Worm (Caenorhabditis elegans) whole organism, L1 larva: Measurements from ENCODE around the gene cyp-13A12.

Experiments
- C04F5.9 ChIP-seq: sonication (generic microtip); optimal IDR thresholded peaks from 2 replicates; lab custom pipeline; 2016; ENCODE audit warnings: missing genetic modification characterization, missing compliant biosample characterization
- F16B12.6 ChIP-seq: fragments of 150-350 bp; optimal IDR thresholded peaks from 2 replicates; lab custom pipeline; 2014; ENCODE audit warnings: missing biosample characterization, missing genetic modification characterization
- ceh-8 ChIP-seq: fragments of 200-800 bp; sonication (Bioruptor generic); optimal IDR thresholded peaks from 2 replicates; lab custom pipeline; 2018; ENCODE audit warnings: mild to moderate bottlenecking, missing genetic modification characterization, moderate library complexity, missing compliant biosample characterization
- ceh-82 ChIP-seq, 3 experiments: fragments of 150-350 bp in 1 of 3; sonication (generic microtip) in 2 of 3; optimal IDR thresholded peaks; 2 replicates each; lab custom pipeline; 2014 to 2017; ENCODE audit warnings: missing biosample characterization in 3 of 3, missing genetic modification characterization in 3 of 3
- ces-1 ChIP-seq: fragments of 150-350 bp; optimal IDR thresholded peaks from 2 replicates; lab custom pipeline; 2014; ENCODE audit warnings: missing biosample characterization, missing genetic modification reagents, missing genetic modification characterization
- dpl-1 ChIP-seq, 3 experiments: fragments of 150-350 bp in 2 of 3; sonication (generic microtip) in 1 of 3; optimal IDR thresholded peaks; 2 replicates each; lab custom pipeline; 2014 to 2017; ENCODE audit warnings: missing biosample characterization in 3 of 3, missing genetic modification characterization in 3 of 3, missing genetic modification reagents in 3 of 3
- efl-1 ChIP-seq, 4 experiments: fragments of 150-350 bp; optimal IDR thresholded peaks in 3 of 4; peaks in 1 of 4; 1 replicate in 1 of 4; 2 replicates in 3 of 4; lab custom pipeline; 2014; ENCODE audit warnings: missing biosample characterization in 2 of 4, missing genetic modification characterization in 2 of 4, missing genetic modification reagents in 2 of 4
- efl-3 ChIP-seq: fragments of 200-800 bp; sonication (Bioruptor generic); optimal IDR thresholded peaks from 2 replicates; lab custom pipeline; 2018; ENCODE audit warnings: mild to moderate bottlenecking, missing genetic modification characterization, missing compliant biosample characterization
- elt-2 ChIP-seq: sonication (generic microtip); optimal IDR thresholded peaks from 2 replicates; lab custom pipeline; 2016; ENCODE audit warnings: missing genetic modification characterization, mild to moderate bottlenecking, inconsistent platforms, missing compliant biosample characterization, missing genetic modification reagents
- fkh-10 ChIP-seq: sonication (generic microtip); optimal IDR thresholded peaks from 2 replicates; lab custom pipeline; 2017; ENCODE audit warnings: missing biosample characterization, missing genetic modification reagents, missing genetic modification characterization
- fkh-4 ChIP-seq: sonication (generic microtip); optimal IDR thresholded peaks from 2 replicates; lab custom pipeline; 2016; ENCODE audit warnings: missing compliant biosample characterization, missing genetic modification characterization, borderline replicate concordance
- grh-1 ChIP-seq: fragments of 200-800 bp; sonication (Bioruptor generic); IDR thresholded peaks from 2 replicates; pipeline ENCODE4 v1.3.6; 2022; ENCODE audit warnings: missing genetic modification reagents, missing genetic modification characterization, missing compliant biosample characterization
- hpl-2 ChIP-seq: fragments of 150-350 bp; optimal IDR thresholded peaks from 2 replicates; lab custom pipeline; 2014; ENCODE audit warnings: missing biosample characterization, missing genetic modification reagents, missing genetic modification characterization
- irx-1 ChIP-seq: sonication (generic microtip); optimal IDR thresholded peaks from 2 replicates; lab custom pipeline; 2016; ENCODE audit warnings: missing genetic modification characterization, missing compliant biosample characterization
- jun-1 ChIP-seq: fragments of 150-350 bp; optimal IDR thresholded peaks from 2 replicates; lab custom pipeline; 2014; ENCODE audit warnings: missing biosample characterization, missing genetic modification reagents, missing genetic modification characterization
- lin-15B ChIP-seq: fragments of 150-350 bp; sonication (generic microtip); optimal IDR thresholded peaks from 3 replicates; lab custom pipeline; 2014; ENCODE audit warnings: missing biosample characterization, missing genetic modification characterization
- lsy-2 ChIP-seq, 2 experiments: fragments of 150-350 bp; optimal IDR thresholded peaks; 2 replicates each; lab custom pipeline; 2014; ENCODE audit warnings: missing biosample characterization in 2 of 2, missing genetic modification characterization in 2 of 2
- mep-1 ChIP-seq: fragments of 150-350 bp; optimal IDR thresholded peaks from 2 replicates; lab custom pipeline; 2014; ENCODE audit warnings: missing biosample characterization, missing genetic modification characterization
- nhr-11 ChIP-seq: fragments of 150-350 bp; optimal IDR thresholded peaks from 2 replicates; lab custom pipeline; 2014; ENCODE audit warnings: missing biosample characterization, missing genetic modification characterization
- nhr-12 ChIP-seq: sonication (generic microtip); optimal IDR thresholded peaks from 2 replicates; lab custom pipeline; 2017; ENCODE audit warnings: missing biosample characterization, missing genetic modification characterization
- nhr-20 ChIP-seq: sonication (generic microtip); optimal IDR thresholded peaks from 2 replicates; lab custom pipeline; 2016; ENCODE audit warnings: mild to moderate bottlenecking, missing genetic modification characterization, missing compliant biosample characterization
- nhr-47 ChIP-seq: sonication (generic microtip); optimal IDR thresholded peaks from 2 replicates; lab custom pipeline; 2016; ENCODE audit warnings: mild to moderate bottlenecking, missing genetic modification characterization, moderate library complexity, missing compliant biosample characterization
- nhr-71 ChIP-seq: sonication (generic microtip); optimal IDR thresholded peaks from 2 replicates; lab custom pipeline; 2016; ENCODE audit warnings: mild to moderate bottlenecking, missing genetic modification characterization, moderate library complexity, missing compliant biosample characterization
- nhr-77 ChIP-seq: fragments of 150-350 bp; optimal IDR thresholded peaks from 2 replicates; lab custom pipeline; 2014; ENCODE audit warnings: missing biosample characterization, missing genetic modification characterization
- nhr-84 ChIP-seq: sonication (generic microtip); optimal IDR thresholded peaks from 2 replicates; lab custom pipeline; 2017; ENCODE audit warnings: missing biosample characterization, missing genetic modification characterization
- pag-3 ChIP-seq: sonication (generic microtip); optimal IDR thresholded peaks from 2 replicates; lab custom pipeline; 2017; ENCODE audit warnings: missing genetic modification characterization, mild to moderate bottlenecking, missing compliant biosample characterization, antibody characterized with exemption, borderline replicate concordance; ENCODE audit not compliant: insufficient read depth
- pqm-1 ChIP-seq: sonication (generic microtip); optimal IDR thresholded peaks from 3 replicates; lab custom pipeline; 2017; ENCODE audit warnings: missing biosample characterization, missing genetic modification characterization
- sox-4 ChIP-seq: sonication (generic microtip); optimal IDR thresholded peaks from 2 replicates; lab custom pipeline; 2016; ENCODE audit warnings: missing genetic modification characterization, missing compliant biosample characterization
- swsn-7 ChIP-seq: sonication (generic microtip); optimal IDR thresholded peaks from 2 replicates; lab custom pipeline; 2016; ENCODE audit warnings: missing genetic modification characterization, missing compliant biosample characterization
- unc-98 ChIP-seq: fragments of 200-800 bp; sonication (Bioruptor generic); IDR thresholded peaks from 2 replicates; pipeline ENCODE4 v1.3.6; 2022; ENCODE audit warnings: missing genetic modification characterization, missing compliant biosample characterization
- vab-15 ChIP-seq: sonication (generic microtip); optimal IDR thresholded peaks from 2 replicates; lab custom pipeline; 2017; ENCODE audit warnings: missing genotype, mild to moderate bottlenecking, missing genetic modification characterization, missing compliant biosample characterization
- ztf-11 ChIP-seq, 2 experiments: sonication (generic microtip); optimal IDR thresholded peaks; 2 replicates each; lab custom pipeline; 2016 to 2017; ENCODE audit warnings: missing genetic modification characterization in 2 of 2, missing biosample characterization in 1 of 2, missing compliant biosample characterization in 1 of 2
- ztf-4 ChIP-seq: fragments of 150-350 bp; optimal IDR thresholded peaks from 2 replicates; lab custom pipeline; 2014; ENCODE audit warnings: missing biosample characterization, missing genetic modification characterization

Gene cyp-13A12

ce11 chrIII:13030551-13030950 is 6.2 kb downstream of the cyp-13A12 start, which contains the start of gene F14F7.7:
F14F7.7 (plus strand) TSS chrIII:13030904.
- TF ChIP-seq efl-1 (optimal IDR thresholded peaks at IDR 0.05; lab: Kevin White, UChicago) (no peak), efl-1 (GFP tag; optimal IDR thresholded peaks at IDR 0.05 in 1 of 2; lab: Kevin White, UChicago) (peak in 1 of 2 experiments; percentile 22), nhr-20 (no peak)

ce11 chrIII:13031701-13032100 is 7.4 kb downstream of the cyp-13A12 start, which contains the start of gene F14F7.5:
F14F7.5 (plus strand) TSS chrIII:13032001.
- TF ChIP-seq ceh-82 (tag; optimal IDR thresholded peaks at IDR 0.05; lab: Kevin White, UChicago) (no peak), unc-98 (no peak), mep-1 (tag; lab: Kevin White, UChicago) (no peak), F16B12.6 (tag; lab: Kevin White, UChicago) (no peak), efl-3 (GFP tag; lab: Kevin White, UChicago) (no peak), fkh-4 (tag; lab: Kevin White, UChicago) (no peak), nhr-84 (tag; lab: Kevin White, UChicago) (no peak), ztf-4 (no peak), grh-1 (GFP tag; lab: Robert Waterston, UW) (no peak), dpl-1 (GFP tag; optimal IDR thresholded peaks at IDR 0.05; lab: Kevin White, UChicago) (no peak), nhr-77 (tag; lab: Kevin White, UChicago) (no peak), sox-4 (tag; lab: Kevin White, UChicago) (no peak), elt-2 (tag; lab: Kevin White, UChicago) (no peak), lin-15B (tag; lab: Kevin White, UChicago) (no peak), nhr-11 (tag; lab: Kevin White, UChicago) (no peak)
- TF ChIP-seq, all 84 proteins: peak for 0

- peak; percentile 54 for TF ChIP-seq ceh-8 (GFP tag; lab: Kevin White, UChicago)
- no peak for TF ChIP-seq dpl-1 (GFP tag; optimal IDR thresholded peaks at IDR 0.05; lab: Kevin White, UChicago)
These were observed 8.2 kb downstream of the cyp-13A12 start for ce11 chrIII:13032429-13033018.

ce11 chrIII:13039739-13040138 is 15.4 kb downstream of the cyp-13A12 start, which contains the start of gene F54F12.2:
F54F12.2 (plus strand) TSS chrIII:13040039.
- no peak for TF ChIP-seq hpl-2
- no peak for TF ChIP-seq pqm-1 (tag; lab: Kevin White, UChicago)
- no peak for TF ChIP-seq fkh-10 (GFP tag; lab: Kevin White, UChicago)
- no peak for TF ChIP-seq irx-1 (tag; lab: Kevin White, UChicago)
- TF ChIP-seq jun-1: no peak
- no peak for TF ChIP-seq nhr-71 (tag; lab: Kevin White, UChicago)
- no peak for TF ChIP-seq efl-1 (optimal IDR thresholded peaks at IDR 0.05; lab: Kevin White, UChicago)
- TF ChIP-seq efl-1 (GFP tag; optimal IDR thresholded peaks at IDR 0.05 in 1 of 2; lab: Kevin White, UChicago): no peak
- TF ChIP-seq ces-1 (GFP tag; lab: Kevin White, UChicago): no peak
- no peak for TF ChIP-seq nhr-20
- no peak for TF ChIP-seq nhr-47 (tag; lab: Kevin White, UChicago)
- TF ChIP-seq swsn-7 (tag; lab: Kevin White, UChicago): no peak
- no peak for TF ChIP-seq C04F5.9 (tag; lab: Kevin White, UChicago)
- no peak for TF ChIP-seq lsy-2 (tag; optimal IDR thresholded peaks at IDR 0.05; lab: Kevin White, UChicago)
- no peak for TF ChIP-seq nhr-12 (tag; lab: Kevin White, UChicago)
- TF ChIP-seq vab-15 (tag; lab: Kevin White, UChicago): no peak
- no peak for TF ChIP-seq ztf-11 (tag; optimal IDR thresholded peaks at IDR 0.05; lab: Kevin White, UChicago)
- no peak for TF ChIP-seq mep-1 (tag; lab: Kevin White, UChicago)
- no peak for TF ChIP-seq pag-3 (tag; lab: Kevin White, UChicago)
